Worm (Caenorhabditis elegans) whole organism, L3 larva: ENCODE results near the gene nspg-13.
A peak's percentile ranks its signal among the peaks of the same experiment; 100 is the strongest.

Source experiments
- aly-2 ChIP-seq: fragments of 150-350 bp; optimal IDR thresholded peaks from 2 replicates; lab custom pipeline; 2014; ENCODE audit warnings: missing biosample characterization, missing genetic modification characterization
- ceh-16 ChIP-seq: sonication (generic microtip); optimal IDR thresholded peaks from 2 replicates; lab custom pipeline; 2017; ENCODE audit warnings: missing biosample characterization, missing genetic modification characterization
- ceh-9 ChIP-seq: sonication (generic microtip); optimal IDR thresholded peaks from 2 replicates; lab custom pipeline; 2018; ENCODE audit warnings: missing biosample characterization, missing genetic modification characterization
- fos-1 ChIP-seq: fragments of 150-350 bp; optimal IDR thresholded peaks from 2 replicates; lab custom pipeline; 2014; ENCODE audit warnings: missing biosample characterization, missing genetic modification characterization
- nfya-1 ChIP-seq: sonication (generic microtip); optimal IDR thresholded peaks from 2 replicates; lab custom pipeline; 2017; ENCODE audit warnings: missing genetic modification characterization, mild to moderate bottlenecking, missing compliant biosample characterization, antibody characterized with exemption, moderate library complexity; ENCODE audit not compliant: insufficient read depth
- pha-4 ChIP-seq: fragments of 150-350 bp; optimal IDR thresholded peaks from 2 replicates; lab custom pipeline; 2014; ENCODE audit warnings: missing biosample characterization, missing genetic modification reagents, missing genetic modification characterization
- ztf-11 ChIP-seq: fragments of 150-350 bp; optimal IDR thresholded peaks from 2 replicates; lab custom pipeline; 2014; ENCODE audit warnings: missing biosample characterization, missing genetic modification characterization
- ztf-4 ChIP-seq: fragments of 150-350 bp; optimal IDR thresholded peaks from 2 replicates; lab custom pipeline; 2014; ENCODE audit warnings: missing biosample characterization, missing genetic modification characterization

ce11 chrX:5205561-5205960, 49.4 kb upstream of the nspg-13 start, which contains the start of gene H28G03.2:
- TF ChIP-seq ceh-9 (tag; lab: Kevin White, UChicago) = no peak
- TF ChIP-seq ceh-16 (tag; lab: Kevin White, UChicago) = no peak
- TF ChIP-seq pha-4 (tag; lab: Kevin White, UChicago) = no peak
- no peak for TF ChIP-seq fos-1
- no peak for TF ChIP-seq ztf-11 (tag; lab: Kevin White, UChicago)
- TF ChIP-seq aly-2 (tag; lab: Kevin White, UChicago) = no peak
- peak; percentile 1 for TF ChIP-seq nfya-1
- no peak for TF ChIP-seq ztf-4 (tag; lab: Kevin White, UChicago)
